Worm (Caenorhabditis elegans): ENCODE measurements around the gene cal-3.

ce11 chrIV:3835065-3835464 lies at the start of gene cal-3:
- no peak for TF ChIP-seq flt-1 (GFP tag; IDR thresholded peaks at IDR 0.05)
- no peak for TF ChIP-seq pes-1 (GFP tag; IDR thresholded peaks at IDR 0.05)
- no peak for TF ChIP-seq tra-4 (tag; optimal IDR thresholded peaks at IDR 0.05)

Data from whole organism, early embryonic.